Worm (Caenorhabditis elegans) whole organism, L2 larva: ENCODE results near the gene toh-1.
A peak's percentile ranks its signal among the peaks of the same experiment; 100 is the strongest.

Experiments used
- C34F6.9 ChIP-seq: fragments of 150-350 bp; optimal IDR thresholded peaks from 2 replicates; lab custom pipeline; 2014; ENCODE audit warnings: missing biosample characterization, missing genetic modification characterization
- F13H6.1 ChIP-seq: sonication (generic microtip); optimal IDR thresholded peaks from 2 replicates; lab custom pipeline; 2016; ENCODE audit warnings: missing genetic modification characterization, missing compliant biosample characterization
- R02D3.7 ChIP-seq: fragments of 150-350 bp; optimal IDR thresholded peaks from 2 replicates; lab custom pipeline; 2014; ENCODE audit warnings: missing biosample characterization, missing genetic modification characterization
- Y55F3AM.14 ChIP-seq: fragments of 200-800 bp; sonication (Bioruptor generic); optimal IDR thresholded peaks from 2 replicates; lab custom pipeline; 2018; ENCODE audit warnings: mild to moderate bottlenecking, missing genetic modification characterization, missing compliant biosample characterization
- aly-2 ChIP-seq: fragments of 150-350 bp; optimal IDR thresholded peaks from 2 replicates; lab custom pipeline; 2014; ENCODE audit warnings: missing biosample characterization, missing genetic modification characterization
- ama-1 ChIP-seq: fragments of 150-350 bp; optimal IDR thresholded peaks from 2 replicates; lab custom pipeline; 2018; ENCODE audit warnings: inconsistent platforms
- blmp-1 ChIP-seq: sonication (generic microtip); optimal IDR thresholded peaks from 2 replicates; lab custom pipeline; 2017; ENCODE audit warnings: missing genetic modification characterization, mild to moderate bottlenecking, missing compliant biosample characterization, antibody characterized with exemption, moderate library complexity; ENCODE audit not compliant: insufficient read depth
- ceh-16 ChIP-seq: fragments of 150-350 bp; optimal IDR thresholded peaks from 2 replicates; lab custom pipeline; 2014; ENCODE audit warnings: missing biosample characterization, missing genetic modification characterization
- ceh-82 ChIP-seq: fragments of 150-350 bp; optimal IDR thresholded peaks from 2 replicates; lab custom pipeline; 2014; ENCODE audit warnings: missing biosample characterization, missing genetic modification characterization
- crh-2 ChIP-seq: sonication (generic microtip); optimal IDR thresholded peaks from 2 replicates; lab custom pipeline; 2017; ENCODE audit warnings: missing biosample characterization, missing genetic modification characterization
- dmd-4 ChIP-seq: sonication (generic microtip); optimal IDR thresholded peaks from 2 replicates; lab custom pipeline; 2017; ENCODE audit warnings: missing biosample characterization, missing genetic modification characterization
- egl-27 ChIP-seq: sonication (generic microtip); optimal IDR thresholded peaks from 3 replicates; lab custom pipeline; 2017; ENCODE audit warnings: missing biosample characterization, missing genetic modification reagents, missing genetic modification characterization
- elt-1 ChIP-seq: fragments of 150-350 bp; optimal IDR thresholded peaks from 2 replicates; lab custom pipeline; 2014; ENCODE audit warnings: missing biosample characterization, missing genetic modification characterization
- elt-3 ChIP-seq: sonication (generic microtip); optimal IDR thresholded peaks from 2 replicates; lab custom pipeline; 2017; ENCODE audit warnings: missing biosample characterization, missing genetic modification characterization
- fos-1 ChIP-seq: fragments of 150-350 bp; optimal IDR thresholded peaks from 2 replicates; lab custom pipeline; 2014; ENCODE audit warnings: missing biosample characterization, missing genetic modification characterization
- gmeb-1 ChIP-seq: fragments of 150-350 bp; optimal IDR thresholded peaks from 2 replicates; lab custom pipeline; 2014; ENCODE audit warnings: missing biosample characterization, missing genetic modification characterization
- lin-13 ChIP-seq: fragments of 150-350 bp; optimal IDR thresholded peaks from 2 replicates; lab custom pipeline; 2014; ENCODE audit warnings: missing biosample characterization, missing genetic modification reagents, missing genetic modification characterization
- lin-39 ChIP-seq: fragments of 150-350 bp; optimal IDR thresholded peaks from 2 replicates; lab custom pipeline; 2014; ENCODE audit warnings: missing biosample characterization, missing genetic modification reagents, missing genetic modification characterization
- lsy-2 ChIP-seq, 2 experiments: fragments of 150-350 bp in 1 of 2; sonication (generic microtip) in 1 of 2; optimal IDR thresholded peaks; 2 replicates each; lab custom pipeline; 2014 to 2017; ENCODE audit warnings: missing biosample characterization in 2 of 2, missing genetic modification characterization in 2 of 2
- mab-5 ChIP-seq: fragments of 150-350 bp; optimal IDR thresholded peaks from 2 replicates; lab custom pipeline; 2014; ENCODE audit warnings: missing biosample characterization, missing genetic modification characterization
- mbf-1 ChIP-seq: sonication (generic microtip); optimal IDR thresholded peaks from 2 replicates; lab custom pipeline; 2017; ENCODE audit warnings: missing biosample characterization, missing genetic modification characterization
- nhr-12 ChIP-seq: fragments of 150-350 bp; optimal IDR thresholded peaks from 2 replicates; lab custom pipeline; 2014; ENCODE audit warnings: missing biosample characterization, missing genetic modification characterization
- nhr-129 ChIP-seq: fragments of 150-350 bp; optimal IDR thresholded peaks from 2 replicates; lab custom pipeline; 2014; ENCODE audit warnings: missing biosample characterization, missing genetic modification characterization
- nhr-21 ChIP-seq: fragments of 150-350 bp; optimal IDR thresholded peaks from 2 replicates; lab custom pipeline; 2014; ENCODE audit warnings: missing biosample characterization, missing genetic modification characterization
- nhr-25 ChIP-seq: fragments of 150-350 bp; sonication (generic microtip); optimal IDR thresholded peaks from 3 replicates; lab custom pipeline; 2014; ENCODE audit warnings: missing biosample characterization, missing genetic modification characterization
- nhr-6 ChIP-seq: fragments of 150-350 bp; optimal IDR thresholded peaks from 2 replicates; lab custom pipeline; 2014; ENCODE audit warnings: missing biosample characterization, missing genetic modification characterization
- nhr-77 ChIP-seq: fragments of 150-350 bp; optimal IDR thresholded peaks from 2 replicates; lab custom pipeline; 2014; ENCODE audit warnings: missing biosample characterization, missing genetic modification characterization
- peb-1 ChIP-seq: fragments of 150-350 bp; optimal IDR thresholded peaks from 2 replicates; lab custom pipeline; 2014; ENCODE audit warnings: missing biosample characterization, missing genetic modification characterization
- sem-4 ChIP-seq: fragments of 150-350 bp; optimal IDR thresholded peaks from 2 replicates; lab custom pipeline; 2014; ENCODE audit warnings: missing biosample characterization, missing genetic modification reagents, missing genetic modification characterization
- skn-1 ChIP-seq: sonication (generic microtip); optimal IDR thresholded peaks from 2 replicates; lab custom pipeline; 2017; ENCODE audit warnings: missing biosample characterization, missing genetic modification characterization
- sma-3 ChIP-seq: sonication (generic microtip); optimal IDR thresholded peaks from 2 replicates; lab custom pipeline; 2016; ENCODE audit warnings: missing genetic modification reagents, missing genetic modification characterization, missing compliant biosample characterization
- sma-9 ChIP-seq, 2 experiments: fragments of 150-350 bp in 1 of 2; sonication (generic microtip) in 1 of 2; optimal IDR thresholded peaks; 2 replicates each; lab custom pipeline; 2014 to 2016; ENCODE audit warnings: missing genetic modification characterization in 2 of 2, mild to moderate bottlenecking in 1 of 2, missing biosample characterization in 1 of 2, missing compliant biosample characterization in 1 of 2, missing genetic modification reagents in 1 of 2, moderate library complexity in 1 of 2
- unc-39 ChIP-seq: fragments of 150-350 bp; optimal IDR thresholded peaks from 2 replicates; lab custom pipeline; 2014; ENCODE audit warnings: missing biosample characterization, missing genetic modification characterization
- unc-55 ChIP-seq: fragments of 150-350 bp; sonication (generic microtip); optimal IDR thresholded peaks from 3 replicates; lab custom pipeline; 2014; ENCODE audit warnings: missing biosample characterization, missing genetic modification reagents, missing genetic modification characterization
- unc-62 ChIP-seq: fragments of 150-350 bp; optimal IDR thresholded peaks from 2 replicates; lab custom pipeline; 2014; ENCODE audit warnings: missing biosample characterization, missing genetic modification reagents, missing genetic modification characterization
- ztf-11 ChIP-seq: sonication (generic microtip); optimal IDR thresholded peaks from 2 replicates; lab custom pipeline; 2017; ENCODE audit warnings: missing biosample characterization, missing genetic modification characterization

toh-1 gene

DNA sequence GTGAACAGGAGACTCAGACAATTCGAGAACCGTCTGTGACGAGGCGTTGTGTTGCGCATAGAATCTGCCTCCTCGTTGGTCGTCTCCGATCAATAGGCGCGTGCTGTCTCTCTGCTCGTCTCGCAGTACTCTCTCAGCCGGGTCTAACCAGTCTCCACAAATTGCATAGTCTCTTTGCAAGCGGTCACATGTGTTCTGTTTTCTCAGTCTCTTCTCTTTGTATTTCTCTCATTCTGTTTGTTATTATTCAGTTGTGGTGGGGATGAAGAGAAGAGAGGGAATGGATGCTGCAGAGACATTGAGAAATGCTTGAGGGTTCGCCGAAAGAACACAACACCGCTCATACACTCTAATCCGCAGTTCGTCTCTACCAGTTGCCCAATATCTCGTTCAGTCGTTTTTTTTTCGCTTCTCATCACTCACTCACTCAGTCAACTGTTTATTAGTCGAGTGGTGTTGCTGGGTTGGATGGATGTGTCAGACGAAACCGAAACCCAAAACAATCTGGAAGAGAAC is 7.4 kb downstream of the toh-1 start (continued):
- peak; percentile 100 for TF ChIP-seq C34F6.9 (tag; lab: Kevin White, UChicago)
- peak; percentile 85 for TF ChIP-seq ama-1 (lab: Kevin White, UChicago)
- no peak for TF ChIP-seq lin-39 (tag; lab: Kevin White, UChicago)
- peak; percentile 30 for TF ChIP-seq unc-39 (tag; lab: Kevin White, UChicago)
- TF ChIP-seq blmp-1 (tag; lab: Kevin White, UChicago): peak; percentile 82
- peak; percentile 31 for TF ChIP-seq dmd-4 (tag; lab: Kevin White, UChicago)
- peak; percentile 88 for TF ChIP-seq gmeb-1 (tag; lab: Kevin White, UChicago)
- peak; percentile 98 for TF ChIP-seq egl-27 (tag; lab: Kevin White, UChicago)
- TF ChIP-seq crh-2: peak; percentile 98
- TF ChIP-seq aly-2 (tag; lab: Kevin White, UChicago): no peak
- TF ChIP-seq nhr-6 (tag; lab: Kevin White, UChicago): peak; percentile 97
- TF ChIP-seq lin-13 (GFP tag; lab: Kevin White, UChicago): peak; percentile 91
- peak; percentile 98 for TF ChIP-seq nhr-21 (tag; lab: Kevin White, UChicago)
- no peak for TF ChIP-seq nhr-12 (tag; lab: Kevin White, UChicago)
- TF ChIP-seq sem-4 (tag; lab: Kevin White, UChicago): peak; percentile 98
- TF ChIP-seq R02D3.7 (tag; lab: Kevin White, UChicago): no peak
- peak; percentile 98 for TF ChIP-seq Y55F3AM.14 (GFP tag; lab: Kevin White, UChicago)
- TF ChIP-seq ztf-11 (tag; lab: Kevin White, UChicago): peak; percentile 47
- TF ChIP-seq mbf-1 (tag; lab: Kevin White, UChicago): no peak
- TF ChIP-seq ceh-16: peak; percentile 89

DNA sequence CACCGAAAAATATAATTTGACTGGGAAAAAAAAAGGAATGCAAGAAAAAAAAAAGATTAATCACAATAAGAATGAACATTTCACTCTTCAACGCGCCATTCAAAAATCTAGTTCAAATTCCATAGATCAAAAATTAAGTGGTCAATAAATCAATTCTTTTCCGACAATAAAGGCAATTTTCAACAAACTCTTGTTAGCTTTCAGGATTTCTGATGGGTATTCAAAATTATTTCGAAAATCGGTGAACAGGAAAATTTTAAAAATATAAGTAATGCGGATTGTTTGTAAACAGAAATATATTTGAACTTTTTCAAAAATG is 7.9 kb downstream of the toh-1 start:
- TF ChIP-seq Y55F3AM.14 (GFP tag; lab: Kevin White, UChicago): no peak
- no peak for TF ChIP-seq lsy-2 (tag; optimal IDR thresholded peaks at IDR 0.05; lab: Kevin White, UChicago)
- TF ChIP-seq nhr-129 (tag; lab: Kevin White, UChicago): no peak
- TF ChIP-seq nhr-77 (tag; lab: Kevin White, UChicago): no peak
- TF ChIP-seq lin-13 (GFP tag; lab: Kevin White, UChicago): no peak
- TF ChIP-seq skn-1 (tag; lab: Kevin White, UChicago): no peak
- TF ChIP-seq elt-1: no peak

DNA sequence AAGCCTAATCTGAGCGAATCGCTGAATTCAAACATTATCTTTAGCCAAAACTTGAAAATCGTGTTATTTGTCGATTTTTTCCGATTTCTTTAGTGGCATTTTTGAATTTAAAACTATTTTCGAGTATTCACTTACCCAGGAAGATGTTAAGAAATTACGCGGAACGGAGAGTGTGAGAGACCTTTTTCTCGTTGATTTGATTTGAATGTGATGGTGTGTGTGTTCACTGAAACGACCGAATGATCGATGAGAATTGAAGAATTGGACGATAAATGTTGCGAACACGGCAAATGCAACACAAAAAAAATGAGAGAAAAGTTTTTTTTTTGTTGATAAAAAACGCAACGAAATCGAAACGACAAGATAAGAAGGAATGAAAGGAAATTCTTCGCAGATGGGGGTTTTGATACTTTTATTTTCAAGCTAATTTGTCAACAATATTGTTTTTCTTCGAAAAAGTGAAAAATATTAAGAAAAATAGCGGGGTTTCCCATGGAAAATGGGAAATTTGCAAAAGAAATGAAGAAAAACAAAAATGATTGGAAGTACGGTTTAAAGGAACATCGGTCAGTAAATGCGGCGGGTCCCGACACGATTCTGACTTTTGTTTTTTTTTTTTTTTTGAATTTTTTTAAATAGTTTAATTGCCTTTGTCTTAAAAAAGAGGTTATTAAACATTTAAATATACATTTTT is 8.4 kb downstream of the toh-1 start, which contains the start of gene mtm-3:
mtm-3 (minus strand) TSS at position 228 of the 694 bp plus-strand sequence.
- TF ChIP-seq unc-62 (no peak), ceh-16 (no peak), elt-3 (tag; lab: Kevin White, UChicago) (no peak), fos-1 (tag; lab: Kevin White, UChicago) (peak; percentile 48), blmp-1 (tag; lab: Kevin White, UChicago) (peak; percentile 53)

DNA sequence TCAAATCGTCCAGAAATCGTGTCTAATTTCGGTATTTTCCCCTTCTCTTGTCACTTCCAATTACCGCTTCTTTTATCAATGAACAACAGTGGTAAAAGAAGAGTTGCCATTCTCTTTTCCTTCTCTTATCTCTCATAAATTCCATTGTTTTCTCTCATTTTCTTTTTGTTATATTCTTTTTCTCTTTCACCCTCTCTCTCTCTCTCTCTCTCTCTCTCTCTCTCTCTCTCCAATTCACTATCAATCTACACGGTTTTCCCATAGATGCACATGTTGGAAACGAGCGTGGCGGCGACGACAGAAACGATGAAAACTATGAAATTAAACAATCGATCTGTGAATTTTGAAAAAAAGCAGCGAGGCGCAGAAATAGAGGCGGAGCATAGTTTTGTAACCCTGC is 9.6 kb downstream of the toh-1 start:
- no peak for TF ChIP-seq peb-1
- peak; percentile 12 for TF ChIP-seq C34F6.9 (tag; lab: Kevin White, UChicago)
- TF ChIP-seq crh-2: peak; percentile 66
- peak; percentile 39 for TF ChIP-seq egl-27 (tag; lab: Kevin White, UChicago)
- TF ChIP-seq mab-5 (tag; lab: Kevin White, UChicago): no peak
- peak; percentile 17 for TF ChIP-seq F13H6.1 (tag; lab: Kevin White, UChicago)
- TF ChIP-seq lin-13 (GFP tag; lab: Kevin White, UChicago): no peak
- TF ChIP-seq fos-1 (tag; lab: Kevin White, UChicago): peak; percentile 18
- TF ChIP-seq blmp-1 (tag; lab: Kevin White, UChicago): peak; percentile 39
- peak; percentile 39 for TF ChIP-seq sma-3 (GFP tag; lab: Kevin White, UChicago)
- TF ChIP-seq ceh-82 (tag; lab: Kevin White, UChicago): no peak
- peak; percentile 32 for TF ChIP-seq gmeb-1 (tag; lab: Kevin White, UChicago)
- peak; percentile 53 for TF ChIP-seq sma-9 (GFP tag; optimal IDR thresholded peaks at IDR 0.05; lab: Kevin White, UChicago)
- no peak for TF ChIP-seq sma-9 (tag; optimal IDR thresholded peaks at IDR 0.05; lab: Kevin White, UChicago)
- TF ChIP-seq lsy-2 (tag; optimal IDR thresholded peaks at IDR 0.05; lab: Kevin White, UChicago): peak in 1 of 2 experiments; percentile 39
- no peak for TF ChIP-seq nhr-21 (tag; lab: Kevin White, UChicago)
- TF ChIP-seq nhr-129 (tag; lab: Kevin White, UChicago): peak; percentile 36
- TF ChIP-seq unc-55 (GFP tag; lab: Kevin White, UChicago): no peak
- peak; percentile 31 for TF ChIP-seq nhr-25
